Worm (Caenorhabditis elegans) whole organism, late embryonic: Measurements from ENCODE around the gene Y24D9A.6.

Source experiments
- F13H6.1 ChIP-seq: sonication (generic microtip); optimal IDR thresholded peaks from 2 replicates; lab custom pipeline; 2016; ENCODE audit warnings: missing genetic modification characterization, missing compliant biosample characterization
- che-1 ChIP-seq: sonication (generic microtip); optimal IDR thresholded peaks from 2 replicates; lab custom pipeline; 2016; ENCODE audit warnings: mild to moderate bottlenecking, missing genetic modification characterization, missing compliant biosample characterization
- dve-1 ChIP-seq: sonication (generic microtip); optimal IDR thresholded peaks from 2 replicates; lab custom pipeline; 2017; ENCODE audit warnings: antibody characterized with exemption, mild to moderate bottlenecking, missing genetic modification characterization, missing compliant biosample characterization
- fkh-10 ChIP-seq: fragments of 150-350 bp; optimal IDR thresholded peaks from 2 replicates; lab custom pipeline; 2014; ENCODE audit warnings: missing biosample characterization, missing genetic modification reagents, missing genetic modification characterization
- fkh-6 ChIP-seq: sonication (generic microtip); optimal IDR thresholded peaks from 2 replicates; lab custom pipeline; 2016; ENCODE audit warnings: missing genetic modification characterization, missing compliant biosample characterization
- madf-2 ChIP-seq: sonication (generic microtip); optimal IDR thresholded peaks from 2 replicates; lab custom pipeline; 2017; ENCODE audit warnings: missing genetic modification characterization, missing compliant biosample characterization
- nhr-11 ChIP-seq: fragments of 150-350 bp; optimal IDR thresholded peaks from 2 replicates; lab custom pipeline; 2014; ENCODE audit warnings: missing biosample characterization, missing genetic modification characterization
- pha-4 ChIP-seq: fragments of 150-350 bp; optimal IDR thresholded peaks from 2 replicates; lab custom pipeline; 2018; ENCODE audit warnings: missing biosample characterization, missing genetic modification reagents, missing genetic modification characterization
- pqm-1 ChIP-seq: sonication (generic microtip); optimal IDR thresholded peaks from 2 replicates; lab custom pipeline; 2016; ENCODE audit warnings: missing genetic modification characterization, missing compliant biosample characterization
- unc-3 ChIP-seq, 2 experiments: fragments of 200-800 bp in 1 of 2; sonication (Bioruptor generic) in 1 of 2; sonication (generic microtip) in 1 of 2; conservative IDR thresholded peaks in 1 of 2; optimal IDR thresholded peaks in 1 of 2; 2 replicates each; pipeline versions ENCODE4 v1.3.6 to Lab custom; 2016 to 2022; ENCODE audit warnings: missing compliant biosample characterization in 2 of 2, missing genetic modification characterization in 2 of 2, missing genetic modification reagents in 1 of 2
- unc-55 ChIP-seq: sonication (generic microtip); optimal IDR thresholded peaks from 2 replicates; lab custom pipeline; 2017; ENCODE audit warnings: missing biosample characterization, missing genetic modification reagents, missing genetic modification characterization

DNA sequence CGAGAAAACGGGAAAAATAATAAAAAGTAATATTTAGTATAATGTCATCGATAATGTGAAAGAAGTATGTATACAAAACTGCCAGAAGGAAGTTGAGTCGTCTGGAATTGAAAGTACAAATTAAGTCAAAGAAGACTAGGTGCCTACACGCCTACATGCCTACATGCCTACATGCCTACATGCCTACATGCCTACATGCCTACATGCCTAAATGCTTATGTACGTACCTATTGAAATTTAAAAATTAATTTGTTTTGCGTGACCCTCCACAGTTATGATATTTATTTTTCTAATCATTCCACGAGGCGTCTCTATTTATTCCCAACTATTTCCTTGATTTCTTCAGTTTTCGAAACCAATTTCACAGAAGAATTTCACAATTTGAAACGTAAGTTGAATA is 29.7 kb upstream of the Y24D9A.6 start, which contains the start of the genes str-185 and R08C7.5:
- TF ChIP-seq fkh-6 (tag; lab: Kevin White, UChicago) (no peak), dve-1 (no peak), unc-3 (GFP tag; conservative IDR thresholded peaks at IDR 0.05; lab: Robert Waterston, UW) (no peak), unc-3 (tag; optimal IDR thresholded peaks at IDR 0.05; lab: Kevin White, UChicago) (no peak), che-1 (tag; lab: Kevin White, UChicago) (no peak), nhr-11 (tag; lab: Kevin White, UChicago) (no peak), unc-55 (GFP tag; lab: Kevin White, UChicago) (no peak), madf-2 (tag; lab: Kevin White, UChicago) (no peak), fkh-10 (GFP tag; lab: Kevin White, UChicago) (no peak), F13H6.1 (tag; lab: Kevin White, UChicago) (no peak), pha-4 (tag; lab: Kevin White, UChicago) (no peak), pqm-1 (tag; lab: Kevin White, UChicago) (no peak)
